Worm (Caenorhabditis elegans) whole organism, L2 larva: ENCODE measurements around the gene C06A12.19.

Source experiments
- elt-1 ChIP-seq: fragments of 150-350 bp; optimal IDR thresholded peaks from 2 replicates; lab custom pipeline; 2014; ENCODE audit warnings: missing biosample characterization, missing genetic modification characterization
- nhr-12 ChIP-seq: fragments of 150-350 bp; optimal IDR thresholded peaks from 2 replicates; lab custom pipeline; 2014; ENCODE audit warnings: missing biosample characterization, missing genetic modification characterization
- unc-62 ChIP-seq: fragments of 150-350 bp; optimal IDR thresholded peaks from 2 replicates; lab custom pipeline; 2014; ENCODE audit warnings: missing biosample characterization, missing genetic modification reagents, missing genetic modification characterization
- zag-1 ChIP-seq: fragments of 150-350 bp; optimal IDR thresholded peaks from 2 replicates; lab custom pipeline; 2014; ENCODE audit warnings: missing biosample characterization, missing genetic modification characterization
- ztf-1 ChIP-seq: fragments of 200-800 bp; sonication (Bioruptor generic); conservative IDR thresholded peaks from 2 replicates; pipeline ENCODE4 v1.3.6; 2022; ENCODE audit warnings: missing genetic modification characterization, missing compliant biosample characterization

ce11 chrIV:17463108-17463608 is 23.3 kb upstream of the C06A12.19 start, which contains the start of gene F11E6.10:
- TF ChIP-seq elt-1 (tag; lab: Kevin White, UChicago) (no peak), ztf-1 (GFP tag; lab: Robert Waterston, UW) (no peak), zag-1 (tag; lab: Kevin White, UChicago) (no peak), nhr-12 (tag; lab: Kevin White, UChicago) (no peak), unc-62 (no peak)
